Fruit fly (Drosophila melanogaster) whole organism: ENCODE measurements around the gene ctrip.

Experiments used
- CG8478 ChIP-seq: fragments of >200 bp; optimal IDR thresholded peaks from 2 replicates; lab custom pipeline; 2018; ENCODE audit warnings: inconsistent platforms
- Dll ChIP-seq: fragments of >200 bp; optimal IDR thresholded peaks from 2 replicates; lab custom pipeline; 2017
- EcR ChIP-seq, 2 experiments: fragments of >200 bp; optimal IDR thresholded peaks; 2 replicates each; lab custom pipeline; 2017; ENCODE audit warnings: missing biosample characterization in 2 of 2, missing genetic modification characterization in 2 of 2, missing genetic modification reagents in 2 of 2
- pan ChIP-seq: fragments of >200 bp; optimal IDR thresholded peaks from 2 replicates; lab custom pipeline; 2017
- psq ChIP-seq: fragments of >200 bp; optimal IDR thresholded peaks from 2 replicates; lab custom pipeline; 2017
- usp ChIP-seq: fragments of >200 bp; optimal IDR thresholded peaks from 2 replicates; lab custom pipeline; 2017; ENCODE audit warnings: missing biosample characterization, missing genetic modification characterization, mixed read lengths

The ctrip gene

dm6 chr3R:4845353-4845752 lies 33.5 kb upstream of the ctrip start:
- no peak for TF ChIP-seq CG8478 (lab: Kevin White, UChicago)

- TF ChIP-seq pan (lab: Kevin White, UChicago) (no peak), psq (lab: Kevin White, UChicago) (no peak), EcR (GFP tag; optimal IDR thresholded peaks at IDR 0.05; lab: Kevin White, UChicago) (no peak), CG8478 (lab: Kevin White, UChicago) (no peak), usp (no peak), Dll (lab: Kevin White, UChicago) (peak; percentile 5)
Measured at dm6 chr3R:4842958-4843357, 31.1 kb upstream of the ctrip start.

dm6 chr3R:4840757-4841156 lies 28.9 kb upstream of the ctrip start:
- no peak for TF ChIP-seq Dll (lab: Kevin White, UChicago)
- no peak for TF ChIP-seq psq (lab: Kevin White, UChicago)
- TF ChIP-seq usp, result no peak
- no peak for TF ChIP-seq pan (lab: Kevin White, UChicago)
- no peak for TF ChIP-seq CG8478 (lab: Kevin White, UChicago)
- TF ChIP-seq EcR (GFP tag; optimal IDR thresholded peaks at IDR 0.05; lab: Kevin White, UChicago), result no peak

dm6 chr3R:4835315-4835714 lies 23.4 kb upstream of the ctrip start:
- TF ChIP-seq Dll (lab: Kevin White, UChicago) (no peak), CG8478 (lab: Kevin White, UChicago) (peak; percentile 88), usp (no peak)

DNA sequence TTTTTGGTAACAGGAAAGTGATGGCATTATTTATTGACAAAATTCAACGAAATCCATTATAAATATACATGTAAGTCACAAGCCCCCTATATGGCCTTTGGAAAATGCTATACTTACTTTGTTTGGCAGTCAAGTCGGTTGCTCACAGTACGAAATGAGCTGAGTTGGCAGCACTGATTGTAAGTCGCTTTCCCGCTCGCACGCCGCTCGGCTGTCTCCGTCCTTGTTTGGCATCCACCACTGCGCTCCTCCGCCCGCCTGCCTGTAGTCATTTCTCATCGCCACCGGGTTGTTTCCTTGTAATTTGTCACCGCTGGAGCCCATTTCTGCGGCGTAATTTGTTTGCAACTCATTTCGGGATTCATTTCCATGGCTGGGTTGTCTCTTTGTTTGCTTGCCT lies 21.7 kb upstream of the ctrip start:
- TF ChIP-seq pan (lab: Kevin White, UChicago) (no peak), Dll (lab: Kevin White, UChicago) (no peak), psq (lab: Kevin White, UChicago) (no peak)

dm6 chr3R:4831197-4831596 lies 19.3 kb upstream of the ctrip start, which contains the start of gene CG14659:
Gene CG14659 (minus strand): TSS chr3R:4831297.
- no peak for TF ChIP-seq usp
- TF ChIP-seq CG8478 (lab: Kevin White, UChicago), result no peak
- no peak for TF ChIP-seq Dll (lab: Kevin White, UChicago)
- TF ChIP-seq psq (lab: Kevin White, UChicago), result no peak
- no peak for TF ChIP-seq EcR (GFP tag; optimal IDR thresholded peaks at IDR 0.05; lab: Kevin White, UChicago)
- no peak for TF ChIP-seq pan (lab: Kevin White, UChicago)

DNA sequence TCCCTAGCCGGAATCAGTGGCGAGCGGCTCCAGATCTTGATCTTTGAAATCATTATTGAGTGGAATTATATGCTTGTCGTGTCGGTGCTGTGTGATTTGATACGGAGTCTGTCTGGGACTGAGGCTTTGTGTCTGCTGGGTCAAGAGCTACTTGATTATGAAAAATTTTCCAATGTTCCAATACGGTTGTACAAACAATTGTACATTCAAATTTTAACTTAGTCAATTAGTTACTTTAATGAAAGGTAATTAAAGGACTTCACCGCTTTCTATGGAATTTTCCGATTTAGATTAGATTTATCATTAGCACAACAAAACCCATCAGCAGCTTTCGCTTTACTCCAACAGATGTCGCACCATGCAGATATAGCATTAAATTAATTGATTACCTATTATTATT lies 18.5 kb upstream of the ctrip start, which contains the start of gene CG14658:
CG14658 (minus strand) TSS at position 101 of the 400 bp plus-strand sequence.
- TF ChIP-seq Dll (lab: Kevin White, UChicago) (no peak), usp (no peak), pan (lab: Kevin White, UChicago) (no peak), EcR (GFP tag; optimal IDR thresholded peaks at IDR 0.05; lab: Kevin White, UChicago) (no peak)

DNA sequence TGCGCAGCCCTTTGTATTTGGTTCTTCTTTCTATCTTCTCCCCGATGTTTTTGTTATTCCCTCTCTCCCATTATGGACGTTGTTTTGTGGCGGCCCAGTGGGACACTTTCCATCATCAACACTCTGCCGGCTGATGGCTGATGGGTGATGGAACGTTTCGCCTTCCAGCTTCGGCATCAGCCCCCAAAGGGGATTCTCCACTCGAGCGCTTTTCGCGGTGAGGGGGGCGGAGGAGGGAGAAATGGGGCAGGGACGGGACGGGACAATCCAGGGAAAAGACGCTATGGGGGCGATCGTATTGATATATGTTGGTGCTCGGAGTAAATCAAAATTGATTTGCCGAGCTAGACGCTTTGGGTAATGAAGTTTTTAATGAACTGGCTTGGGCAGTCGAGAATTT lies 13.3 kb upstream of the ctrip start:
- TF ChIP-seq EcR (GFP tag; optimal IDR thresholded peaks at IDR 0.05; lab: Kevin White, UChicago) (no peak), CG8478 (lab: Kevin White, UChicago) (no peak), usp (no peak), Dll (lab: Kevin White, UChicago) (no peak), pan (lab: Kevin White, UChicago) (no peak), psq (lab: Kevin White, UChicago) (no peak)

- TF ChIP-seq usp (no peak), psq (lab: Kevin White, UChicago) (no peak), pan (lab: Kevin White, UChicago) (no peak), EcR (GFP tag; optimal IDR thresholded peaks at IDR 0.05; lab: Kevin White, UChicago) (no peak), CG8478 (lab: Kevin White, UChicago) (no peak), Dll (lab: Kevin White, UChicago) (no peak)
Measured at dm6 chr3R:4821098-4821605, 9.3 kb upstream of the ctrip start, which contains the start of gene CG14657. Gene CG14657 (minus strand): TSS chr3R:4821432.

DNA sequence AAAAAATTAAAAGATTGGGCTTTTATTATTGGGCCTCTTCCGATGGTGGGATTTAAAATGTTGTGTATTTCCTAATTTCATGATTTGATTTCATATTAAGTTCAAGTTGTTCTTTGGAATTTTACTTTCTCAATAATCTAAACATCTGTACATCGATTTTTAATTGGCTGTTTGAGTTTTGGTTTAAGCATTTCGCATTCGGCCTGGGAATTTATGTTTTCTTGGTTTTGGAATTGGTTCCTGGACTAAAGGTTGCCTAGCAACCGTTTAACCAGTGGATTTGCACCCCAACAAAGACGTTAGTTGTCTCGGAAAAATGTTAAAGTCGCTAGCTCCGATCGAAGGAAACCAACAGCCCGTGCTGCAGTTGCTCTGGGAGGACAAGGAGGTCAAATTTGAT lies 4.1 kb upstream of the ctrip start, which contains the start of gene BBS5:
BBS5 (plus strand) TSS at position 301 of the 400 bp plus-strand sequence.
- no peak for TF ChIP-seq EcR (GFP tag; optimal IDR thresholded peaks at IDR 0.05; lab: Kevin White, UChicago)
- TF ChIP-seq pan (lab: Kevin White, UChicago), result no peak
- TF ChIP-seq psq (lab: Kevin White, UChicago), result no peak
- no peak for TF ChIP-seq Dll (lab: Kevin White, UChicago)

DNA sequence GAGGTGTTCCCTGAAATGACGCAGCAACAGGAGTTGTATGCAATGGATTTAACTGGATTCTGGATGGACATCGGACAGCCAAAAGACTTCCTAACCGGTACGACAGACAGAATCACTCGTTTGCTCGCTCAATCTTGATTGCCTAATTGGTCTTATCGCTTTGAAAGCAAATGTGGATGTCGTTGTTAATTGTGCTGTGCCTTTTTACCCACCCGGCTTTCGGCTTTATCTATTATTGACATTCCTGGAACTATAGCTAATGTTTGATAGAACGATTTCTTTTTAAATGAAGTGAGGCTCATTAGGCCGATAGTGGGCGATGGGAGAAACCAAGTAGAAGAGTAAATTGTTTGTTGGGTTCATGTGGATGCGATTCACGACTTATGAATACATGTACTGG lies 2.8 kb upstream of the ctrip start:
- no peak for TF ChIP-seq Dll (lab: Kevin White, UChicago)

- TF ChIP-seq psq (lab: Kevin White, UChicago) (no peak), Dll (lab: Kevin White, UChicago) (no peak), CG8478 (lab: Kevin White, UChicago) (no peak), EcR (GFP tag; optimal IDR thresholded peaks at IDR 0.05; lab: Kevin White, UChicago) (no peak), usp (no peak), pan (lab: Kevin White, UChicago) (no peak)
Measured at dm6 chr3R:4813172-4813716, 1.3 kb upstream of the ctrip start.
